Fruit fly (Drosophila melanogaster) whole organism, embryonic: ENCODE results near the gene slpr.

Source experiments
- CG11560 ChIP-seq: fragments of 200-800 bp; sonication (Bioruptor generic); IDR thresholded peaks from 3 replicates; pipeline ENCODE4 v1.3.6; 2022; ENCODE audit warnings: missing biosample characterization, missing genetic modification characterization
- CG12071 ChIP-seq: fragments of 200-800 bp; sonication (Bioruptor generic); optimal IDR thresholded peaks from 3 replicates; lab custom pipeline; 2018; ENCODE audit warnings: missing biosample characterization, mild to moderate bottlenecking, missing genetic modification characterization
- CG13424 ChIP-seq: fragments of 200-800 bp; sonication (Bioruptor generic); optimal IDR thresholded peaks from 2 replicates; lab custom pipeline; 2019; ENCODE audit warnings: missing biosample characterization, mild to moderate bottlenecking, missing genetic modification characterization, moderate library complexity
- CG17612 ChIP-seq: fragments of 200-800 bp; sonication (Bioruptor generic); IDR thresholded peaks from 2 replicates; pipeline ENCODE4 v1.3.6; 2022; ENCODE audit warnings: missing biosample characterization, missing genetic modification characterization
- CG2116 ChIP-seq: fragments of 200-800 bp; sonication (Bioruptor generic); optimal IDR thresholded peaks from 3 replicates; lab custom pipeline; 2018; ENCODE audit warnings: missing biosample characterization, mild to moderate bottlenecking, missing genetic modification characterization
- CG31365 ChIP-seq: fragments of 200-800 bp; sonication (Bioruptor generic); optimal IDR thresholded peaks from 2 replicates; lab custom pipeline; 2018; ENCODE audit warnings: missing biosample characterization, mild to moderate bottlenecking, missing genetic modification characterization
- CG33557 ChIP-seq: fragments of 200-800 bp; sonication (Bioruptor generic); optimal IDR thresholded peaks from 2 replicates; lab custom pipeline; 2019; ENCODE audit warnings: missing biosample characterization, mild to moderate bottlenecking, missing genetic modification characterization, moderate library complexity
- CG4617 ChIP-seq: fragments of 200-800 bp; sonication (Bioruptor generic); optimal IDR thresholded peaks from 3 replicates; lab custom pipeline; 2016; ENCODE audit warnings: missing biosample characterization, missing genetic modification characterization, borderline replicate concordance
- CG5180 ChIP-seq: fragments of 200-800 bp; sonication (Bioruptor generic); optimal IDR thresholded peaks from 3 replicates; lab custom pipeline; 2017; ENCODE audit warnings: missing biosample characterization, missing genetic modification characterization, mild to moderate bottlenecking, moderate library complexity, missing genetic modification reagents
- CG6175 ChIP-seq: fragments of 200-800 bp; sonication (Bioruptor generic); IDR thresholded peaks from 3 replicates; pipeline ENCODE4 v1.3.6; 2022; ENCODE audit warnings: missing biosample characterization, missing genetic modification characterization
- CG6654 ChIP-seq: fragments of 200-800 bp; sonication (Bioruptor generic); optimal IDR thresholded peaks from 2 replicates; lab custom pipeline; 2017; ENCODE audit warnings: missing biosample characterization, mild to moderate bottlenecking, missing genetic modification characterization
- CG6689 ChIP-seq: fragments of 200-800 bp; sonication (Bioruptor generic); IDR thresholded peaks from 2 replicates; pipeline ENCODE4 v1.3.6; 2022; ENCODE audit warnings: missing biosample characterization, missing genetic modification characterization
- CG7786 ChIP-seq: fragments of 200-800 bp; sonication (Bioruptor generic); optimal IDR thresholded peaks from 2 replicates; lab custom pipeline; 2016; ENCODE audit warnings: missing biosample characterization, missing genetic modification characterization
- D ChIP-seq, 2 experiments: fragments of 200-800 bp in 1 of 2; fragments of >200 bp in 1 of 2; sonication (Bioruptor generic) in 1 of 2; optimal IDR thresholded peaks; 2 replicates in 1 of 2; 3 replicates in 1 of 2; lab custom pipeline; 2017; ENCODE audit warnings: mild to moderate bottlenecking in 1 of 2, missing biosample characterization in 1 of 2, missing genetic modification characterization in 1 of 2, missing genetic modification reagents in 1 of 2
- D19B ChIP-seq: fragments of 200-800 bp; sonication (Bioruptor generic); optimal IDR thresholded peaks from 2 replicates; lab custom pipeline; 2017; ENCODE audit warnings: missing biosample characterization, mild to moderate bottlenecking, missing genetic modification characterization
- Ets97D ChIP-seq: fragments of 200-800 bp; sonication (Bioruptor generic); optimal IDR thresholded peaks from 3 replicates; lab custom pipeline; 2016; ENCODE audit warnings: missing biosample characterization, missing genetic modification characterization
- H2.0 ChIP-seq: fragments of 200-800 bp; sonication (Bioruptor generic); IDR thresholded peaks from 2 replicates; pipeline ENCODE4 v1.3.6; 2022; ENCODE audit warnings: missing biosample characterization, missing genetic modification characterization
- Hr51 ChIP-seq, 2 experiments: fragments of 200-800 bp; sonication (Bioruptor generic); optimal IDR thresholded peaks; 2 replicates in 1 of 2; 3 replicates in 1 of 2; lab custom pipeline; 2016 to 2018; ENCODE audit warnings: missing biosample characterization in 2 of 2, missing genetic modification characterization in 2 of 2, mild to moderate bottlenecking in 1 of 2, moderate library complexity in 1 of 2
- Meics ChIP-seq: fragments of 200-800 bp; sonication (Bioruptor generic); optimal IDR thresholded peaks from 2 replicates; lab custom pipeline; 2017; ENCODE audit warnings: missing biosample characterization, mild to moderate bottlenecking, missing genetic modification characterization
- PHDP ChIP-seq: fragments of 200-800 bp; sonication (Bioruptor generic); optimal IDR thresholded peaks from 3 replicates; lab custom pipeline; 2018; ENCODE audit warnings: missing biosample characterization, mild to moderate bottlenecking, missing genetic modification characterization, moderate library complexity
- Ptx1 ChIP-seq: fragments of 200-800 bp; sonication (Bioruptor generic); IDR thresholded peaks from 2 replicates; pipeline ENCODE4 v1.3.6; 2022; ENCODE audit warnings: missing biosample characterization, missing genetic modification characterization
- Taf1 ChIP-seq: fragments of 200-800 bp; sonication (Bioruptor generic); IDR thresholded peaks from 2 replicates; pipeline ENCODE4 v1.3.6; 2022; ENCODE audit warnings: missing biosample characterization, missing genetic modification characterization
- Usf ChIP-seq: fragments of 200-800 bp; sonication (Bioruptor generic); optimal IDR thresholded peaks from 2 replicates; lab custom pipeline; 2017; ENCODE audit warnings: missing genotype, missing biosample characterization, missing genetic modification characterization
- Xbp1 ChIP-seq: fragments of 200-800 bp; sonication (Bioruptor generic); optimal IDR thresholded peaks from 3 replicates; lab custom pipeline; 2016; ENCODE audit warnings: missing biosample characterization, mild to moderate bottlenecking, missing genetic modification characterization
- chm ChIP-seq: fragments of 200-800 bp; sonication (Bioruptor generic); IDR thresholded peaks from 2 replicates; pipeline ENCODE4 v1.3.6; 2022; ENCODE audit warnings: missing biosample characterization, missing genetic modification characterization
- ci ChIP-seq: fragments of 200-800 bp; sonication (Bioruptor generic); IDR thresholded peaks from 3 replicates; pipeline ENCODE4 v1.3.6; 2022; ENCODE audit warnings: missing biosample characterization, missing genetic modification characterization
- da ChIP-seq: fragments of 200-800 bp; sonication (Bioruptor generic); optimal IDR thresholded peaks from 2 replicates; lab custom pipeline; 2016; ENCODE audit warnings: missing biosample characterization, missing genetic modification characterization
- eve ChIP-seq, 2 experiments: fragments of >200 bp; optimal IDR thresholded peaks; 2 replicates each; lab custom pipeline; 2017; ENCODE audit warnings: missing biosample characterization in 2 of 2, missing genetic modification characterization in 2 of 2
- ewg ChIP-seq: fragments of 200-800 bp; sonication (Bioruptor generic); optimal IDR thresholded peaks from 3 replicates; lab custom pipeline; 2017; ENCODE audit warnings: mild to moderate bottlenecking, missing biosample characterization, missing genetic modification reagents, missing genetic modification characterization
- eyg ChIP-seq: fragments of 200-800 bp; sonication (Bioruptor generic); optimal IDR thresholded peaks from 3 replicates; lab custom pipeline; 2016; ENCODE audit warnings: missing biosample characterization, missing genetic modification characterization
- fd3F ChIP-seq: fragments of 200-800 bp; sonication (Bioruptor generic); optimal IDR thresholded peaks from 2 replicates; lab custom pipeline; 2018; ENCODE audit warnings: missing biosample characterization, mild to moderate bottlenecking, missing genetic modification characterization, moderate library complexity
- gcm2 ChIP-seq: fragments of 200-800 bp; sonication (Bioruptor generic); optimal IDR thresholded peaks from 2 replicates; lab custom pipeline; 2016; ENCODE audit warnings: missing biosample characterization, missing genetic modification characterization
- gem ChIP-seq: fragments of 200-800 bp; sonication (Bioruptor generic); optimal IDR thresholded peaks from 2 replicates; lab custom pipeline; 2019; ENCODE audit warnings: missing biosample characterization, mild to moderate bottlenecking, missing genetic modification characterization, moderate library complexity
- gsb ChIP-seq: fragments of 200-800 bp; sonication (Bioruptor generic); IDR thresholded peaks from 2 replicates; pipeline ENCODE4 v1.3.6; 2022; ENCODE audit warnings: missing biosample characterization, missing genetic modification characterization
- h ChIP-seq: fragments of >200 bp; optimal IDR thresholded peaks from 2 replicates; lab custom pipeline; 2017
- hb ChIP-seq: fragments of 200-800 bp; sonication (Bioruptor generic); IDR thresholded peaks from 3 replicates; pipeline ENCODE4 v1.3.6; 2022; ENCODE audit warnings: missing biosample characterization, missing genetic modification characterization; ENCODE audit not compliant: partially characterized antibody
- hkb ChIP-seq, 2 experiments: fragments of 200-800 bp in 1 of 2; fragments of >200 bp in 1 of 2; sonication (Bioruptor generic) in 1 of 2; IDR thresholded peaks in 1 of 2; optimal IDR thresholded peaks in 1 of 2; 2 replicates each; pipeline versions ENCODE4 v1.3.6 to Lab custom; 2017 to 2022; ENCODE audit warnings: missing biosample characterization in 1 of 2, missing genetic modification characterization in 1 of 2
- hth ChIP-seq: fragments of >200 bp; optimal IDR thresholded peaks from 2 replicates; lab custom pipeline; 2017; ENCODE audit warnings: inconsistent platforms
- kah ChIP-seq: fragments of 200-800 bp; sonication (Bioruptor generic); optimal IDR thresholded peaks from 2 replicates; lab custom pipeline; 2018; ENCODE audit warnings: missing biosample characterization, mild to moderate bottlenecking, missing genetic modification characterization
- pan ChIP-seq, 4 experiments: fragments of >200 bp in 3 of 4; fragments of 200-800 bp in 1 of 4; sonication (Bioruptor generic) in 1 of 4; optimal IDR thresholded peaks in 3 of 4; IDR thresholded peaks in 1 of 4; 2 replicates each; pipeline versions ENCODE4 v1.3.6 to Lab custom; 2017 to 2022; ENCODE audit warnings: missing biosample characterization in 2 of 4, missing genetic modification characterization in 2 of 4, mixed read lengths in 1 of 4
- row ChIP-seq: fragments of 200-800 bp; sonication (Bioruptor generic); IDR thresholded peaks from 3 replicates; pipeline ENCODE4 v1.3.6; 2022; ENCODE audit warnings: missing biosample characterization, missing genetic modification characterization
- sc ChIP-seq, 3 experiments: fragments of >200 bp in 2 of 3; fragments of 200-800 bp in 1 of 3; sonication (Bioruptor generic) in 1 of 3; optimal IDR thresholded peaks; 2 replicates in 2 of 3; 3 replicates in 1 of 3; lab custom pipeline; 2017; ENCODE audit warnings: mild to moderate bottlenecking in 1 of 3, missing biosample characterization in 1 of 3, missing genetic modification characterization in 1 of 3, missing genetic modification reagents in 1 of 3
- sens ChIP-seq: fragments of 200-800 bp; sonication (Bioruptor generic); peaks from one replicate; lab custom pipeline; 2016; ENCODE audit warnings: missing biosample characterization, missing genetic modification characterization
- sna ChIP-seq: fragments of 200-800 bp; sonication (Bioruptor generic); IDR thresholded peaks from 2 replicates; pipeline ENCODE4 v1.3.6; 2022; ENCODE audit warnings: missing biosample characterization, missing genetic modification characterization; ENCODE audit not compliant: partially characterized antibody
- sr ChIP-seq: fragments of 200-800 bp; sonication (Bioruptor generic); IDR thresholded peaks from 3 replicates; pipeline ENCODE4 v1.3.6; 2022; ENCODE audit warnings: missing biosample characterization, missing genetic modification characterization
- tgo ChIP-seq: fragments of 200-800 bp; sonication (Bioruptor generic); IDR thresholded peaks from 3 replicates; pipeline ENCODE4 v1.3.6; 2022; ENCODE audit warnings: missing biosample characterization, missing genetic modification characterization
- vnd ChIP-seq: fragments of 200-800 bp; sonication (Bioruptor generic); IDR thresholded peaks from 3 replicates; pipeline ENCODE4 v1.3.6; 2022; ENCODE audit warnings: missing biosample characterization, missing genetic modification characterization; ENCODE audit not compliant: partially characterized antibody
- zf30C ChIP-seq: fragments of 200-800 bp; sonication (Bioruptor generic); optimal IDR thresholded peaks from 3 replicates; lab custom pipeline; 2018; ENCODE audit warnings: missing biosample characterization, mild to moderate bottlenecking, missing genetic modification characterization

Gene slpr

DNA sequence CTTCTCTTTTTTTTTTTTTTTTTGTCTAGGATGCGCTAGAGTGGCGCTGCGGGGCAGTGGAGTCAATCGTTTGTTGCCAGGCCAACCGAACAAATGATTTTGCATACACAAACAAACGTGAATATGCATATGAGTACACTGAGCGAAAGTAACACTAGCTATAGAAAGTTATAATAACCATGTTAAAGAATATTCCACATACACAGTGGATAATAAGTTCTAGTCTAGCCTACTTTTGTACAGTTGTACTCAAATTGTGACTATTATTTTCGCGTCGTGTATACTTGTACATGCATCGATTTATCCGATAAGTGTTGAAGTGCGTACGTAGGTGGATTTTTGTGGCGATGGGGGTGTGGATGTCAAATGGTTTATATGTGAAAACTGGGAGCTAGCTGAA, 30.1 kb upstream of the slpr start (continued):
- no peak for TF ChIP-seq sc (optimal IDR thresholded peaks at IDR 0.05; lab: Kevin White, UChicago)
- TF ChIP-seq sc (GFP tag; optimal IDR thresholded peaks at IDR 0.05; lab: Kevin White, UChicago) = no peak
- TF ChIP-seq CG6689 = 0 out of 2 replicates have a peak, but pooled peaks have one; percentile 20
- TF ChIP-seq Meics (GFP tag; lab: Kevin White, UChicago) = no peak
- TF ChIP-seq ewg (GFP tag; lab: Kevin White, UChicago) = no peak
- peak; percentile 35; the same call in 1 of the 3 replicates for TF ChIP-seq ci
- TF ChIP-seq fd3F (GFP tag; lab: Kevin White, UChicago) = no peak
- TF ChIP-seq CG13424 (tag; lab: Kevin White, UChicago) = peak; percentile 2
- TF ChIP-seq Hr51 (GFP tag; optimal IDR thresholded peaks at IDR 0.05; lab: Kevin White, UChicago) = peak in 1 of 2 experiments; percentile 34
- TF ChIP-seq gsb (GFP tag; lab: Robert Waterston, UW) = no peak
- no peak for TF ChIP-seq hkb (optimal IDR thresholded peaks at IDR 0.05; lab: Kevin White, UChicago)
- no peak for TF ChIP-seq hkb (GFP tag; IDR thresholded peaks at IDR 0.05; lab: Robert Waterston, UW)
- TF ChIP-seq eve (GFP tag; optimal IDR thresholded peaks at IDR 0.05; lab: Kevin White, UChicago) = no peak
- TF ChIP-seq Xbp1 = no peak
- peak; percentile 19 for TF ChIP-seq gem (tag; lab: Kevin White, UChicago)
- TF ChIP-seq CG4617 = no peak
- no peak for TF ChIP-seq gcm2 (GFP tag; lab: Kevin White, UChicago)
- no peak for TF ChIP-seq Taf1
- TF ChIP-seq Ets97D = no peak
- no peak for TF ChIP-seq Ptx1
- TF ChIP-seq CG11560 = no peak
- no peak for TF ChIP-seq vnd (GFP tag; lab: Robert Waterston, UW)
- TF ChIP-seq h (lab: Kevin White, UChicago) = no peak
- TF ChIP-seq D (optimal IDR thresholded peaks at IDR 0.05; lab: Kevin White, UChicago) = no peak
- TF ChIP-seq D (GFP tag; optimal IDR thresholded peaks at IDR 0.05; lab: Kevin White, UChicago) = no peak
- peak; percentile 60 for TF ChIP-seq sens (GFP tag; lab: Kevin White, UChicago)
- no peak for TF ChIP-seq CG7786 (GFP tag; lab: Kevin White, UChicago)
- no peak for TF ChIP-seq sr
- TF ChIP-seq D19B (GFP tag; lab: Kevin White, UChicago) = no peak
- TF ChIP-seq hth (lab: Kevin White, UChicago) = no peak
- TF ChIP-seq eyg (GFP tag; lab: Kevin White, UChicago) = no peak
- peak; percentile 56; the same call in 1 of the 2 replicates for TF ChIP-seq CG17612 (GFP tag; lab: Robert Waterston, UW)
- no peak for TF ChIP-seq CG6654
- no peak for TF ChIP-seq CG33557
- no peak for TF ChIP-seq sna
- TF ChIP-seq Usf (GFP tag; lab: Kevin White, UChicago) = no peak
- no peak for TF ChIP-seq PHDP
- no peak for TF ChIP-seq CG12071 (GFP tag; lab: Kevin White, UChicago)
- TF ChIP-seq CG6175 (GFP tag; lab: Robert Waterston, UW) = no peak
- TF ChIP-seq tgo (GFP tag; lab: Robert Waterston, UW) = 0 out of 3 replicates have a peak, but pooled peaks have one; percentile 15
- TF ChIP-seq CG2116 (GFP tag; lab: Kevin White, UChicago) = no peak
- no peak for TF ChIP-seq hb (GFP tag; lab: Robert Waterston, UW)
- peak; percentile 12; the same call in 1 of the 3 replicates for TF ChIP-seq row (GFP tag; lab: Robert Waterston, UW)
- no peak for TF ChIP-seq CG5180
- TF ChIP-seq zf30C (GFP tag; lab: Kevin White, UChicago) = no peak
- TF ChIP-seq CG31365 = no peak
- TF ChIP-seq kah = no peak
- no peak for TF ChIP-seq chm (GFP tag; lab: Robert Waterston, UW)
- no peak for TF ChIP-seq da
- no peak for TF ChIP-seq pan (optimal IDR thresholded peaks at IDR 0.05; lab: Kevin White, UChicago)
- peak in 1 of 2 experiments; percentile 21 for TF ChIP-seq pan (GFP tag; optimal IDR thresholded peaks at IDR 0.05 in 1 of 2, IDR thresholded peaks at IDR 0.05 in 1 of 2)
- TF ChIP-seq H2.0 (GFP tag; lab: Robert Waterston, UW) = no peak
